Worm (Caenorhabditis elegans) whole organism, L4/young adult: ENCODE results near the gene wdr-31.

Source experiments
- W03F9.2 ChIP-seq: fragments of 150-350 bp; optimal IDR thresholded peaks from 2 replicates; lab custom pipeline; 2014; ENCODE audit warnings: missing biosample characterization, missing genetic modification characterization
- dao-5 ChIP-seq: sonication (generic microtip); optimal IDR thresholded peaks from 2 replicates; lab custom pipeline; 2016; ENCODE audit warnings: missing genotype, missing genetic modification characterization, moderate library complexity, missing compliant biosample characterization

DNA sequence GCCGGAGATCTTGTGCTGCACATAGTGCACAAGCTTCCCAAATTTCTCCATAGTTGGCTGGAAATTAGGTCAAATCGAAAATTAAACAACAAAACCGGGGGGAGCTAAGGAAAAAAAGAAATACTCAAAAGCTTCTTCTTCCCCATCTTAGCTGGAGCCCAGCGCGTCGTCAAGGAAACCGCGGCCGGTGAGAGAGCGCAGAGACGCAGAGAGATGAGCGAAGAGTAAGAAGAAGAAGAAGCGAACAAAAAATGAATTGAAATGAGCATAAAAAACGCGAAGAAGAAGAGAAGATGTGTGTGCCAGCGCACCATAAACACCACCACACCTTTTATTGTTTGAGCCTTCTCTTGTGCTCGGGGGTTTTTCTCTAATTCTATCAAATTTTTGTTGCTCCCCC lies at the start of gene wdr-31:
- TF ChIP-seq dao-5 (no peak), W03F9.2 (tag; lab: Kevin White, UChicago) (no peak)
